Fruit fly (Drosophila melanogaster): ENCODE results near the gene ND-B14.5B.

Gene ND-B14.5B

DNA sequence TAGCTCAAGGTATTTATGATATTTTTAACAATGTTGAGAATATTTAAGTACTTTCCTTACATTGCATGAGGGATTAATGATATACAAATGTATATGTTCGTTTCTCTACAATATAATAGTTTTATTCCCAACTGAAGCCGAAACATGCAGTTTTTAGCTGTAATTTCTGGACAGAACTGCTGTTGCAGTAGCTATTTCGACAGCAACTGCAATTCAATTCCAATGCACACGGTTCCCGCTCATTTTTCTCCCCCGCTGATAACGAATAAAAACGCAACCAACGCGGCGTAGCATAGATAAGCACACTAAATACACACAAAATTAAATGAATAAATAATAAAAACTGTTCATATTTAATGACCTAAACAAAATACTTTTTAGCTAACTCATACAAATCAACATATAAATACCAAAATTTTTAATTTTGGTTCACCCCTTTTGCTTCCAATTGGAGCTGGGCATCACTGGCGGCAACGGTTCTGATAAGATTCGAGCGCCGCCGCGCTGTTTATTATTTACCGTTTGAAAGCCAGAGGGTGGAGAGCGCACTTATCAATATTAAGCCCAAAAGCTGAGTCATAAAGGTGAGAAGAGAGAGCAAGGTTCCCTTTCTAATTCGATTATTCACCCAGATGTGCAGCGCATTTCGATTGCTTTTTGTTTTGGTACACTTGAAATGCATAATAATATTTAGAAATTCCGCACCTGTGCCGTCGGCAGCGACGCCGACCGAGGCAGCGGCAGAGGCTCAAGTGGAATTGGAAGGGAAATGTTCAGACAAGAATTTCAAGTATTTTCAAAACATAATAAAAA lies 12.8 kb upstream of the ND-B14.5B start (continued):
- no peak for TF ChIP-seq CG11696 (GFP tag; IDR thresholded peaks at IDR 0.05)
- peak; percentile 19 for TF ChIP-seq CG7556 (GFP tag; optimal IDR thresholded peaks at IDR 0.05)
- TF ChIP-seq pita (GFP tag; optimal IDR thresholded peaks at IDR 0.05): no peak
- TF ChIP-seq ato (GFP tag; IDR thresholded peaks at IDR 0.05; ENCODE audit: partially characterized antibody): no peak
- TF ChIP-seq gcm2 (GFP tag; optimal IDR thresholded peaks at IDR 0.05): no peak
- no peak for TF ChIP-seq CG4820 (GFP tag; optimal IDR thresholded peaks at IDR 0.05)
- peak; percentile 40 for TF ChIP-seq grau (tag; optimal IDR thresholded peaks at IDR 0.05)
- TF ChIP-seq CG17328 (GFP tag; IDR thresholded peaks at IDR 0.05): no peak
- TF ChIP-seq stc (GFP tag; IDR thresholded peaks at IDR 0.05): peak; percentile 17; the same call in 1 of the 2 replicates
- no peak for TF ChIP-seq Oli (tag; optimal IDR thresholded peaks at IDR 0.05)
- TF ChIP-seq h (optimal IDR thresholded peaks at IDR 0.05): no peak
- TF ChIP-seq Abd-B (GFP tag; optimal IDR thresholded peaks at IDR 0.05): no peak
- TF ChIP-seq D (optimal IDR thresholded peaks at IDR 0.05): no peak
- no peak for TF ChIP-seq D (GFP tag; optimal IDR thresholded peaks at IDR 0.05)
- no peak for TF ChIP-seq caup (GFP tag; optimal IDR thresholded peaks at IDR 0.05; ENCODE audit: severe bottlenecking)
- TF ChIP-seq CG9215 (GFP tag; IDR thresholded peaks at IDR 0.05): no peak
- TF ChIP-seq HmgD (GFP tag; optimal IDR thresholded peaks at IDR 0.05): no peak
- no peak for TF ChIP-seq CG17186 (GFP tag; optimal IDR thresholded peaks at IDR 0.05)
- peak; percentile 52 for TF ChIP-seq Fer1 (GFP tag; optimal IDR thresholded peaks at IDR 0.05)
- no peak; the same call in 2 of the 3 replicates for TF ChIP-seq tgo (GFP tag; IDR thresholded peaks at IDR 0.05)
- no peak for TF ChIP-seq CG30403 (GFP tag; optimal IDR thresholded peaks at IDR 0.05)
- TF ChIP-seq CG16815 (GFP tag; optimal IDR thresholded peaks at IDR 0.05): no peak
- no peak for TF ChIP-seq klu (GFP tag; IDR thresholded peaks at IDR 0.05)
- no peak for TF ChIP-seq tin (GFP tag; optimal IDR thresholded peaks at IDR 0.05)
- TF ChIP-seq CG18619 (GFP tag; optimal IDR thresholded peaks at IDR 0.05): no peak
- TF ChIP-seq MESR4 (GFP tag; optimal IDR thresholded peaks at IDR 0.05): no peak
- TF ChIP-seq Side (GFP tag; optimal IDR thresholded peaks at IDR 0.05): no peak
- peak; percentile 7 for TF ChIP-seq nau (GFP tag; optimal IDR thresholded peaks at IDR 0.05)
- peak; percentile 55 for TF ChIP-seq lab (GFP tag; optimal IDR thresholded peaks at IDR 0.05)
- TF ChIP-seq D19B (GFP tag; optimal IDR thresholded peaks at IDR 0.05): no peak
- no peak for TF ChIP-seq CG4730 (GFP tag; IDR thresholded peaks at IDR 0.05)
- peak; percentile 15 for TF ChIP-seq dmrt11E (tag; optimal IDR thresholded peaks at IDR 0.05)
- peak; percentile 2 for TF ChIP-seq org-1 (GFP tag; optimal IDR thresholded peaks at IDR 0.05)
- no peak for TF ChIP-seq twi (tag; optimal IDR thresholded peaks at IDR 0.05)
- TF ChIP-seq Aef1 (GFP tag; IDR thresholded peaks at IDR 0.05): no peak
- TF ChIP-seq CG30431 (GFP tag; optimal IDR thresholded peaks at IDR 0.05): no peak
- TF ChIP-seq Mrtf (GFP tag; IDR thresholded peaks at IDR 0.05): no peak
- TF ChIP-seq gce (GFP tag; IDR thresholded peaks at IDR 0.05): 0 out of 3 replicates have a peak, but pooled peaks have one; percentile 30
- TF ChIP-seq yki (optimal IDR thresholded peaks at IDR 0.05): no peak
- no peak for TF ChIP-seq da (GFP tag; optimal IDR thresholded peaks at IDR 0.05)
- no peak for TF ChIP-seq Atf3 (GFP tag; optimal IDR thresholded peaks at IDR 0.05)
- no peak for TF ChIP-seq CG6175 (GFP tag; IDR thresholded peaks at IDR 0.05)
- TF ChIP-seq fd64A (GFP tag; optimal IDR thresholded peaks at IDR 0.05): no peak
- no peak for TF ChIP-seq CG6683 (GFP tag; optimal IDR thresholded peaks at IDR 0.05)
- TF ChIP-seq CG16779 (GFP tag; IDR thresholded peaks at IDR 0.05): no peak
- TF ChIP-seq CG2889 (GFP tag; IDR thresholded peaks at IDR 0.05): no peak
- TF ChIP-seq CG12155 (GFP tag; optimal IDR thresholded peaks at IDR 0.05): no peak
- 0 out of 3 replicates have a peak, but pooled peaks have one; percentile 17 for TF ChIP-seq ken (GFP tag; IDR thresholded peaks at IDR 0.05)
- no peak for TF ChIP-seq tna (GFP tag; IDR thresholded peaks at IDR 0.05; ENCODE audit: partially characterized antibody)
- TF ChIP-seq CG8478 (optimal IDR thresholded peaks at IDR 0.05): no peak
- no peak for TF ChIP-seq CG7963 (GFP tag; IDR thresholded peaks at IDR 0.05; ENCODE audit: partially characterized antibody)

All from whole organism, embryonic.